Worm (Caenorhabditis elegans) whole organism, mixed stage, embryonic: ENCODE measurements around the gene nhr-18.

Experiments
- ceh-43 ChIP-seq: fragments of 200-800 bp; sonication (Bioruptor generic); optimal IDR thresholded peaks from 2 replicates; lab custom pipeline; 2018; ENCODE audit warnings: mild to moderate bottlenecking, missing genetic modification characterization, moderate library complexity, missing compliant biosample characterization
- ces-1 ChIP-seq: fragments of 150-350 bp; optimal IDR thresholded peaks from 2 replicates; lab custom pipeline; 2014; ENCODE audit warnings: missing biosample characterization, missing genetic modification reagents, missing genetic modification characterization
- elt-1 ChIP-seq: sonication (generic microtip); optimal IDR thresholded peaks from 2 replicates; lab custom pipeline; 2017; ENCODE audit warnings: missing genetic modification characterization, mild to moderate bottlenecking, missing compliant biosample characterization, antibody characterized with exemption, moderate library complexity, borderline replicate concordance; ENCODE audit not compliant: insufficient read depth
- hlh-1 ChIP-seq: fragments of 150-350 bp; optimal IDR thresholded peaks from 2 replicates; lab custom pipeline; 2014; ENCODE audit warnings: missing biosample characterization, missing genetic modification reagents, missing genetic modification characterization
- mep-1 ChIP-seq: fragments of 150-350 bp; optimal IDR thresholded peaks from 2 replicates; lab custom pipeline; 2017; ENCODE audit warnings: missing biosample characterization, missing genetic modification reagents, missing genetic modification characterization, inconsistent platforms
- nhr-12 ChIP-seq: fragments of 150-350 bp; optimal IDR thresholded peaks from 2 replicates; lab custom pipeline; 2014; ENCODE audit warnings: missing biosample characterization, missing genetic modification characterization
- nhr-237 ChIP-seq: fragments of 150-350 bp; optimal IDR thresholded peaks from 2 replicates; lab custom pipeline; 2014; ENCODE audit warnings: missing biosample characterization, missing genetic modification characterization
- nhr-76 ChIP-seq: sonication (generic microtip); optimal IDR thresholded peaks from 2 replicates; lab custom pipeline; 2017; ENCODE audit warnings: missing biosample characterization, missing genetic modification characterization
- unc-39 ChIP-seq: fragments of 150-350 bp; optimal IDR thresholded peaks from 2 replicates; lab custom pipeline; 2014; ENCODE audit warnings: missing biosample characterization, missing genetic modification characterization
- unc-62 ChIP-seq: fragments of 150-350 bp; optimal IDR thresholded peaks from 2 replicates; lab custom pipeline; 2014; ENCODE audit warnings: missing biosample characterization, missing genetic modification reagents, missing genetic modification characterization
- zip-8 ChIP-seq: fragments of 150-350 bp; optimal IDR thresholded peaks from 2 replicates; lab custom pipeline; 2014; ENCODE audit warnings: missing biosample characterization, missing genetic modification characterization
- ztf-11 ChIP-seq: fragments of 150-350 bp; optimal IDR thresholded peaks from 2 replicates; lab custom pipeline; 2014; ENCODE audit warnings: missing biosample characterization, missing genetic modification characterization

- TF ChIP-seq ztf-11 (tag; lab: Kevin White, UChicago) (no peak), mep-1 (no peak), nhr-12 (tag; lab: Kevin White, UChicago) (no peak), nhr-237 (tag; lab: Kevin White, UChicago) (no peak), hlh-1 (tag; lab: Kevin White, UChicago) (no peak), unc-39 (no peak), ceh-43 (no peak), ces-1 (GFP tag; lab: Kevin White, UChicago) (no peak), elt-1 (tag; lab: Kevin White, UChicago) (no peak), unc-62 (GFP tag; lab: Kevin White, UChicago) (no peak), nhr-76 (tag; lab: Kevin White, UChicago) (no peak), zip-8 (no peak)
Observed at ce11 chrV:2187864-2188345, 39.1 kb upstream of the nhr-18 start, which contains the start of gene Y5H2B.3.
